Fruit fly (Drosophila melanogaster): ENCODE measurements around the gene Mgstl.

Mgstl gene

DNA sequence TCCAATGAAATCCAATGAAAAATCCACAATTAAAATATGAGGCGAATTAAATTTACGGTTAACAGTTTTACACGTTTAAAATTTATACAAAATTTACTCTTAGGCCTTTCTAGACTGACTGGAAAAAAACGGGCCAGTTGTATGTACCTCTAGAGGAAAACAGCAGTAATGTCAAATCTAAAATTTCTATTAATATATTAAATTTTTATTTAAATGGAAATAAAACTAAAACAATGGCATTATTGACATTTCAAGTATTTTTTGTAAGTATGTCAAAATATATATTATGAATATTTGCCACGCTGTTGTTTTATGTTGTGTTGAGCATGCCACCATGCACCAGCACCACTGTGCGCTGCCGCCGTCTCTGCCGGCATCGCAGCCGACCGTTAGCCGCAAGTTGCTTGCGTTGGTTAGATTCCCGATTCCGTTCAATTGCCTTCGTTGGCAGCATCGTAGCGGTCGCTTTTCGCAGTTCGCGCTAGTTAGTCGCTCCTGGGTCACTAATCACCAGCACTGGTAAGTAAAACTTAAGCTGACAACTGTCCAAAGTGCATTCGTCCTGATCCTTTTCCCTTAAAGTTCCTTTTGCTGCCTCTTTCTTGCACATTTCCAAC, 3.0 kb downstream of the Mgstl start, which contains the start of gene Cbs:
Gene Cbs (plus strand): TSS at position 308 of the 617 bp plus-strand sequence.
- TF ChIP-seq bab1 (GFP tag; optimal IDR thresholded peaks at IDR 0.05) (peak; percentile 33), kay (GFP tag; ENCODE audit: borderline replicate concordance) (peak; percentile 58), Hr96 (GFP tag; optimal IDR thresholded peaks at IDR 0.05) (no peak), CG7045 (GFP tag; optimal IDR thresholded peaks at IDR 0.05) (peak; percentile 61), Mnt (GFP tag; optimal IDR thresholded peaks at IDR 0.05) (peak; percentile 65), CG12768 (GFP tag; optimal IDR thresholded peaks at IDR 0.05) (no peak), Crg-1 (GFP tag; optimal IDR thresholded peaks at IDR 0.05) (peak; percentile 25), tj (GFP tag; optimal IDR thresholded peaks at IDR 0.05) (peak; percentile 36), CG11617 (GFP tag; optimal IDR thresholded peaks at IDR 0.05) (peak; percentile 73), toe (GFP tag; optimal IDR thresholded peaks at IDR 0.05) (peak; percentile 34), ovo (GFP tag; optimal IDR thresholded peaks at IDR 0.05) (peak; percentile 94), CG14711 (tag; optimal IDR thresholded peaks at IDR 0.05) (peak; percentile 25), Clk (GFP tag; optimal IDR thresholded peaks at IDR 0.05) (no peak), CG7101 (tag; optimal IDR thresholded peaks at IDR 0.05) (peak; percentile 17), CG33017 (tag; optimal IDR thresholded peaks at IDR 0.05) (peak; percentile 51), CG1620 (GFP tag; optimal IDR thresholded peaks at IDR 0.05) (peak; percentile 17), pad (GFP tag; optimal IDR thresholded peaks at IDR 0.05) (peak; percentile 35), cnc (optimal IDR thresholded peaks at IDR 0.05) (no peak), CG5204 (GFP tag; optimal IDR thresholded peaks at IDR 0.05) (no peak), cic (GFP tag; optimal IDR thresholded peaks at IDR 0.05) (peak; percentile 36)

DNA sequence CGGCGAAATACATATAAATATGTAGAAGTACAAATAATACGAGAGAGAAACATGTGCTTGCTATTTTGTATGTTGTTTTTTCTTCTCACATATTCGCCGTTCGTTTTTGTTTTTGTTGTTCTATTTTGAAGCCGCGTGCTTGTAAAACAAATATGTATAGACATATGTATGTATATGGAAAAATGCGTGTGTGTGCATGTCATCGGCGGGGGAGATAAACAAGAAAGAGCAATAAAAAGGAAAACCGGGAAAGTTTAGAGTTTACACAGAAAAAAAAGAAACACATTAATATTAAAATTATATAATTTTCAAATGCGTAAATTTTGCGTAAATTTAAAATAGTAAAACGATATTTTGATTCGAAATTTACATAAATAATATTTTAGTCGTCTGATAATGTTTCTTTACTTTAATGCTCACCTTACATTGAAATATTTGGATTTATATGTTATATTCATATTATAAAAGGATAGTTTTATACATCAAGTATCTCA, 3.6 kb downstream of the Mgstl start:
- TF ChIP-seq CG33017 (tag; optimal IDR thresholded peaks at IDR 0.05): no peak
- TF ChIP-seq kay (GFP tag; ENCODE audit: borderline replicate concordance): no peak
- TF ChIP-seq CG14711 (tag; optimal IDR thresholded peaks at IDR 0.05): peak; percentile 26
- no peak for TF ChIP-seq tj (GFP tag; optimal IDR thresholded peaks at IDR 0.05)
- no peak for TF ChIP-seq cic (GFP tag; optimal IDR thresholded peaks at IDR 0.05)
- TF ChIP-seq Hr96 (GFP tag; optimal IDR thresholded peaks at IDR 0.05): no peak
- TF ChIP-seq CG11617 (GFP tag; optimal IDR thresholded peaks at IDR 0.05): no peak
- no peak for TF ChIP-seq CG1620 (GFP tag; optimal IDR thresholded peaks at IDR 0.05)
- TF ChIP-seq Crg-1 (GFP tag; optimal IDR thresholded peaks at IDR 0.05): no peak

DNA sequence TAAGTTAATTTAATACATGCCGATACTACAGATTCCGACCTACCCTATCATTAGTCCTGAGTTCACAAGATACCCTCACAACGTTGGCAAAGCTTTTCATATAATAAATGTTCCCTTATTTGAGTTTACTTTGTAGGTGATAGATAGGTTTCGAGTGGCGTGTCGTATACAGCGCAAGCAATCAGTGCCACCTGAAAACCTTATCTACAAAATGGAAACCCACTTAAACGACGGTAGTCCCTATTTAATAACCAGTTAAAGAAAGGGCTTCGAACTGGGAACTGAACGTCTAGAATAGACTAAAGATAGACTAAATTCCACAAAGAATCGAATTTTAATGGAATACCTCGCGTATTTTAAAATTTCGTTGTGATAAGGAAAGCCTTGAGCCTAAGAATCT, 4.2 kb downstream of the Mgstl start:
- TF ChIP-seq CG12768 (GFP tag; optimal IDR thresholded peaks at IDR 0.05): no peak

DNA sequence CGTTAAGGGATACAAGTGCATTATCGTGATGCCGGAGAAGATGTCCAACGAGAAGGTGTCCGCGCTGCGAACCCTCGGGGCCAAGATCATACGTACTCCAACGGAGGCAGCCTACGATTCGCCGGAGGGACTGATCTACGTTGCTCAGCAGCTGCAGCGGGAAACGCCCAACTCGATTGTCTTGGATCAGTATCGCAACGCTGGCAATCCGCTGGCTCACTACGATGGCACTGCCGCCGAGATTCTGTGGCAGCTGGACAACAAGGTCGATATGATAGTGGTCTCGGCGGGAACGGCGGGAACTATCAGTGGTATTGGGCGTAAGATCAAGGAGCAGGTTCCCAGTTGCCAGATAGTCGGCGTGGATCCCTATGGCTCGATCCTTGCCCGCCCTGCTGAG, 5.8 kb downstream of the Mgstl start:
- TF ChIP-seq cic (GFP tag; optimal IDR thresholded peaks at IDR 0.05) (no peak), cnc (optimal IDR thresholded peaks at IDR 0.05) (no peak), CG7101 (tag; optimal IDR thresholded peaks at IDR 0.05) (no peak), Clk (GFP tag; optimal IDR thresholded peaks at IDR 0.05) (no peak), CG1620 (GFP tag; optimal IDR thresholded peaks at IDR 0.05) (no peak)

DNA sequence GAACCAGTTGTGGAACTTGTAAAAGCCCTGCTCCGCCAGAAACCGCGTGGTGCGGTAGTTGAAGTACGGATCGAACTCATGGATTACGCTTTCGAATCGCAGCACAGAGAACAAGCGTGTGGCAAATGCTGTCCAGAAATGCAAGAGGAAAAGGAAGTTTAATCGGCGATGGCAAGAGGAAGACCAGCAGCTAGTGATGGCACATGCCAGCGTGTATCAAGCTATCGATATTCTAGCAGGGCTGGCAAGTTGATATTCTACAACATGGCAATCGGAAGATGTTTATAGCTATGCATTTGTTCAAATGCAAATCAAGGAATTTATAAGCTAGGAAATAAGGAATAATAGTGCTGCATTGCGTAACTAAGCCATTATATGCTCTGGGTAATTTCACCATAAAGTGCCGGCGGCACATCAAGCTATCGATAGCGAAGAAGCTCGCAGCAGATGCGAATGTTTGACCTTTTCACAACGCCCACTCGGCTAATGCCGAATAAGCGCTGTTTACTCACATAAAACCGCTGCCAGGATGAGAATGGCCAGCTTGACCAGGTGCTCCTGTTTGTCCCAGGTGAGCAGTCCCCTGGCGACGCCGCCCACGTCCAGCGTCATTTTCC, 11.3 kb downstream of the Mgstl start:
- TF ChIP-seq CG33017 (tag; optimal IDR thresholded peaks at IDR 0.05) (peak; percentile 44), kay (GFP tag; ENCODE audit: borderline replicate concordance) (no peak), CG14711 (tag; optimal IDR thresholded peaks at IDR 0.05) (peak; percentile 75), bab1 (GFP tag; optimal IDR thresholded peaks at IDR 0.05) (peak; percentile 87), CG7101 (tag; optimal IDR thresholded peaks at IDR 0.05) (peak; percentile 89), Hr96 (GFP tag; optimal IDR thresholded peaks at IDR 0.05) (peak; percentile 94), CG12768 (GFP tag; optimal IDR thresholded peaks at IDR 0.05) (peak; percentile 62), CG7045 (GFP tag; optimal IDR thresholded peaks at IDR 0.05) (peak; percentile 18), CG11617 (GFP tag; optimal IDR thresholded peaks at IDR 0.05) (peak; percentile 90), cnc (optimal IDR thresholded peaks at IDR 0.05) (no peak), pad (GFP tag; optimal IDR thresholded peaks at IDR 0.05) (peak; percentile 78), ovo (GFP tag; optimal IDR thresholded peaks at IDR 0.05) (peak; percentile 85), Clk (GFP tag; optimal IDR thresholded peaks at IDR 0.05) (no peak), cic (GFP tag; optimal IDR thresholded peaks at IDR 0.05) (no peak), Crg-1 (GFP tag; optimal IDR thresholded peaks at IDR 0.05) (peak; percentile 79), CG5204 (GFP tag; optimal IDR thresholded peaks at IDR 0.05) (peak; percentile 56), CG1620 (GFP tag; optimal IDR thresholded peaks at IDR 0.05) (peak; percentile 88), Mnt (GFP tag; optimal IDR thresholded peaks at IDR 0.05) (peak; percentile 87), tj (GFP tag; optimal IDR thresholded peaks at IDR 0.05) (peak; percentile 60), toe (GFP tag; optimal IDR thresholded peaks at IDR 0.05) (peak; percentile 68)

DNA sequence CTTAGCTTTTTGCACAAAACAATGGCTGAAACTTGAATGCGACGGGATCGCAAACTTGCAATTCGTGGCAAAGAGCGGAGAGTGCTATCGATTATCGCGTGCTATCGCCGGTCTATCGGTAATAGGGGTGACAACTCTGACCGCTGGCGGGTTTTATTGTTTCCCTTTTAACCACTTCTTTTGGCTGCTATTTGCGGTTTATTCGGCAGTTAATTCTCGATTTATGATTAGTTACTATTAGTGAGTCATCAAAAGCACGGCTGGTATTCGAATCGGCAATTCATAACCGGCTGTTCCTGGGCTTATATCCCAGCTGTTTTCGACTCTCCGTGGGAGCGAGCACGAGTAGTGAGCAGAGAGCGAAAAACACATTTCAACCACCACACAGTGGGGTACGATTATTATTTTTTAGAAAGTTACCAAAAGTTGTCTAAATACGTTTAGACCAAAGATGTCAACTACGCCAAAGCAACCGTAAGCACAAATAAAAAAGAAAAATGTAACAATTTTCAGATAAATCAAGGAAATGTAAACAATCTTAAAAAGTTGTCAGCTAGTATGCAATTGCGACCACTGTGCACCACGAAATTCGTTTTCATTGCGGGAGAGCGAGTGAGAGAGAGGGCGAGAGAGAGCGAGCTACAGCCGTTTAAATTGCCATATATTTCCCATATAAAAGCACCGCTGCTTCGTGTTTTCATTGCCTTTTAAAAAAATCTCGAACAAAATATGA, 12.1 kb downstream of the Mgstl start, which contains the start of the genes Stt3A and bves:
Gene Stt3A (minus strand): TSS at position 89 of the 733 bp plus-strand sequence.
Gene bves (plus strand): TSS at position 115 of the 733 bp plus-strand sequence.
- TF ChIP-seq CG1620 (GFP tag; optimal IDR thresholded peaks at IDR 0.05) (peak; percentile 95), kay (GFP tag; ENCODE audit: borderline replicate concordance) (peak; percentile 83), pad (GFP tag; optimal IDR thresholded peaks at IDR 0.05) (peak; percentile 84), CG12768 (GFP tag; optimal IDR thresholded peaks at IDR 0.05) (peak; percentile 94), CG33017 (tag; optimal IDR thresholded peaks at IDR 0.05) (peak; percentile 96), cic (GFP tag; optimal IDR thresholded peaks at IDR 0.05) (peak; percentile 75), CG7045 (GFP tag; optimal IDR thresholded peaks at IDR 0.05) (peak; percentile 89), tj (GFP tag; optimal IDR thresholded peaks at IDR 0.05) (peak; percentile 84), Hr96 (GFP tag; optimal IDR thresholded peaks at IDR 0.05) (peak; percentile 98), bab1 (GFP tag; optimal IDR thresholded peaks at IDR 0.05) (peak; percentile 99), Crg-1 (GFP tag; optimal IDR thresholded peaks at IDR 0.05) (peak; percentile 95), cnc (optimal IDR thresholded peaks at IDR 0.05) (no peak), CG7101 (tag; optimal IDR thresholded peaks at IDR 0.05) (peak; percentile 98), Mnt (GFP tag; optimal IDR thresholded peaks at IDR 0.05) (peak; percentile 96), Clk (GFP tag; optimal IDR thresholded peaks at IDR 0.05) (peak; percentile 79), toe (GFP tag; optimal IDR thresholded peaks at IDR 0.05) (peak; percentile 81), CG11617 (GFP tag; optimal IDR thresholded peaks at IDR 0.05) (peak; percentile 98), ovo (GFP tag; optimal IDR thresholded peaks at IDR 0.05) (peak; percentile 83), CG5204 (GFP tag; optimal IDR thresholded peaks at IDR 0.05) (peak; percentile 92), CG14711 (tag; optimal IDR thresholded peaks at IDR 0.05) (peak; percentile 95)
